Fruit fly (Drosophila melanogaster): ENCODE measurements around the gene Tcs4.

DNA sequence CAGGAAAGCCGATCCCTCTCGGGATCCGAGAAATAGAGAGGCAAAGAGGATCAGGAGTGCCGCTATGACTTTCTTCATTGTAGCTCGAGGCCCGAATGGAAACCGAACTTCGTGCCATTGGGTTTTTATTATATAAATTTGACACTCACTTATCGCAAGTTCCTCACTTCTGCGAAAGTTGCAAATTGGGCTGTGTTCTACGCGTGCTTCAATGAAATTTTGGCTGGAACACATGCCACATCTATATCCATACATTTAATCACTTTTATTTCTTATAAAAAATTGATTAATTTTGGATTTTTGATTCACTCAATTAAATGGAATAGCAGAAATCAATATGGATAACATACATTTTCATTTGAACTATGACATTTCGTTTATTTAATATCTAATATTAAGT is 12.7 kb downstream of the Tcs4 start, which contains the start of gene CG14227:
- no peak for TF ChIP-seq EcR (GFP tag; optimal IDR thresholded peaks at IDR 0.05)
- no peak for TF ChIP-seq CG32121 (GFP tag; IDR thresholded peaks at IDR 0.05)
- TF ChIP-seq CG17806 (tag; optimal IDR thresholded peaks at IDR 0.05): no peak
- no peak for TF ChIP-seq Pif1A (GFP tag; optimal IDR thresholded peaks at IDR 0.05)
- TF ChIP-seq Pif1B (GFP tag; optimal IDR thresholded peaks at IDR 0.05): no peak
- no peak for TF ChIP-seq CG34367 (tag; optimal IDR thresholded peaks at IDR 0.05)
- no peak for TF ChIP-seq CG14655 (GFP tag; optimal IDR thresholded peaks at IDR 0.05)
- TF ChIP-seq CG8159 (tag; optimal IDR thresholded peaks at IDR 0.05): no peak
- TF ChIP-seq D1 (tag; optimal IDR thresholded peaks at IDR 0.05): no peak
- TF ChIP-seq CG8301 (tag; optimal IDR thresholded peaks at IDR 0.05): no peak

Data from whole organism, pupa.